Fruit fly (Drosophila melanogaster) S2 (cell line): ENCODE data around the gene CG7953.

Experiments used
- CG8478 ChIP-seq: fragments of >200 bp; optimal IDR thresholded peaks from 2 replicates; lab custom pipeline; 2018
- CTCF ChIP-seq, 2 experiments: fragments of >200 bp; optimal IDR thresholded peaks; 2 replicates each; lab custom pipeline; 2018

- TF ChIP-seq CTCF (optimal IDR thresholded peaks at IDR 0.05; lab: Kevin White, UChicago): no peak
- no peak for TF ChIP-seq CG8478
These were observed 11.8 kb upstream of the CG7953 start for dm6 chr2L:13835959-13836358.
